ENCODE assay signal across 2 worm cellular contexts in the genomic region with DNA sequence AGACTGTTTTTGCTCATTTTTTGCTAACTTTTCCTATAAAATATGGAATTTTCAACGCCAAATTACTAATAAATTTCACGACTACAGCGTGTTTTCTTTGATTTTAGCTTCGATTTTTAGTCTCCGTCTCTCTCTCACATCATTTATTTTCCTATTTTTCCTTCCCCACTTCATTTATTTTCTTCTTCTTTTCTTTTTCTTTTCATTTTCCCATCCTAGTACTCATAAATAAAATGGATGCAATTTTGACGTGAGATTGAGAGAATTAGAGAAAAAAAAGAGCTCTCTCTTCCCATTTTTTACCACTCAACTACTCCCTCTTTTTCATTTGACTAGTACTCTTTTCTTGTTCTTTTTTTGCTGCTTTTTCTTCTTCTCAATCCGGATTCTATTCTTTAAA.
TF ChIP-seq lines count a peak whose summit lies in the region.

No protein-coding gene starts in this region.

TF ChIP-seq in whole organism, L1 larva, 84 proteins besides CTCF, POLR2A, EP300 and RAD21 (continued from another document):
- TF ChIP-seq Y116A8C.19 (tag; optimal IDR thresholded peaks at IDR 0.05; lab: Kevin White, UChicago; ENCODE audit: borderline replicate concordance), result no peak
- peak; percentile 80 for TF ChIP-seq lin-14 (GFP tag; optimal IDR thresholded peaks at IDR 0.05; lab: Kevin White, UChicago)
- peak; percentile 26 for TF ChIP-seq nhr-71 (tag; optimal IDR thresholded peaks at IDR 0.05; lab: Kevin White, UChicago)
- TF ChIP-seq isw-1 (GFP tag; IDR thresholded peaks at IDR 0.05; lab: Robert Waterston, UW), result no peak
- TF ChIP-seq swsn-7 (tag; optimal IDR thresholded peaks at IDR 0.05; lab: Kevin White, UChicago), result peak; percentile 9
- TF ChIP-seq egl-13 (tag; optimal IDR thresholded peaks at IDR 0.05; lab: Kevin White, UChicago), result no peak
- no peak for TF ChIP-seq nhr-237 (tag; optimal IDR thresholded peaks at IDR 0.05; lab: Kevin White, UChicago)
- TF ChIP-seq ztf-11 (tag; optimal IDR thresholded peaks at IDR 0.05; lab: Kevin White, UChicago), result no peak
- TF ChIP-seq nhr-90 (tag; optimal IDR thresholded peaks at IDR 0.05; lab: Kevin White, UChicago; ENCODE audit: poor library complexity), result no peak
- no peak for TF ChIP-seq aly-2 (tag; optimal IDR thresholded peaks at IDR 0.05; lab: Kevin White, UChicago)
- no peak for TF ChIP-seq ama-1 (optimal IDR thresholded peaks at IDR 0.05; lab: Kevin White, UChicago)
- no peak for TF ChIP-seq nhr-76 (tag; optimal IDR thresholded peaks at IDR 0.05; lab: Kevin White, UChicago)
- no peak for TF ChIP-seq ceh-90 (tag; optimal IDR thresholded peaks at IDR 0.05; lab: Kevin White, UChicago)
- TF ChIP-seq nhr-47 (tag; optimal IDR thresholded peaks at IDR 0.05; lab: Kevin White, UChicago), result no peak
- peak in 1 of 3 experiments; percentile 24 for TF ChIP-seq ceh-82 (tag; optimal IDR thresholded peaks at IDR 0.05; lab: Kevin White, UChicago)
- peak; percentile 24 to 31 for TF ChIP-seq efl-1 (optimal IDR thresholded peaks at IDR 0.05; lab: Kevin White, UChicago)
- TF ChIP-seq efl-1 (GFP tag; optimal IDR thresholded peaks at IDR 0.05 in 1 of 2; lab: Kevin White, UChicago), result no peak
- TF ChIP-seq lin-13 (GFP tag; optimal IDR thresholded peaks at IDR 0.05; lab: Kevin White, UChicago), result no peak
- no peak for TF ChIP-seq nhr-19 (GFP tag; conservative IDR thresholded peaks at IDR 0.05; lab: Robert Waterston, UW)
- TF ChIP-seq lin-39 (tag; optimal IDR thresholded peaks at IDR 0.05; lab: Kevin White, UChicago), result no peak
- TF ChIP-seq snu-23 (GFP tag; optimal IDR thresholded peaks at IDR 0.05; lab: Kevin White, UChicago), result peak; percentile 7
- TF ChIP-seq skn-1 (tag; optimal IDR thresholded peaks at IDR 0.05; lab: Kevin White, UChicago), result no peak
- TF ChIP-seq unc-130 (tag; optimal IDR thresholded peaks at IDR 0.05; lab: Kevin White, UChicago), result no peak
- TF ChIP-seq fos-1 (tag; optimal IDR thresholded peaks at IDR 0.05; lab: Kevin White, UChicago), result no peak
- TF ChIP-seq tbx-2 (tag; optimal IDR thresholded peaks at IDR 0.05; lab: Kevin White, UChicago), result peak; percentile 1
- no peak for TF ChIP-seq C34B4.2 (tag; optimal IDR thresholded peaks at IDR 0.05; lab: Kevin White, UChicago)
- TF ChIP-seq fkh-4 (tag; optimal IDR thresholded peaks at IDR 0.05; lab: Kevin White, UChicago; ENCODE audit: borderline replicate concordance), result no peak
- TF ChIP-seq nhr-85 (tag; lab: Kevin White, UChicago), result no peak
- no peak for TF ChIP-seq nhr-20 (tag; optimal IDR thresholded peaks at IDR 0.05; lab: Kevin White, UChicago)
- no peak for TF ChIP-seq ceh-63 (GFP tag; optimal IDR thresholded peaks at IDR 0.05; lab: Kevin White, UChicago)
- TF ChIP-seq dpl-1 (GFP tag; optimal IDR thresholded peaks at IDR 0.05; lab: Kevin White, UChicago), result no peak
- no peak for TF ChIP-seq lin-35 (GFP tag; optimal IDR thresholded peaks at IDR 0.05; lab: Kevin White, UChicago)
- no peak for TF ChIP-seq sup-37 (GFP tag; optimal IDR thresholded peaks at IDR 0.05; lab: Kevin White, UChicago)
- TF ChIP-seq fkh-10 (GFP tag; optimal IDR thresholded peaks at IDR 0.05; lab: Kevin White, UChicago), result peak; percentile 53

TF ChIP-seq in whole organism, L2 larva, 48 proteins besides CTCF, POLR2A, EP300 and RAD21 (continued from another document):
- TF ChIP-seq elt-3 (tag; optimal IDR thresholded peaks at IDR 0.05; lab: Kevin White, UChicago), result no peak
- no peak for TF ChIP-seq alr-1 (tag; optimal IDR thresholded peaks at IDR 0.05; lab: Kevin White, UChicago)
- peak in 1 of 2 experiments; percentile 63 for TF ChIP-seq lsy-2 (tag; optimal IDR thresholded peaks at IDR 0.05; lab: Kevin White, UChicago)
- TF ChIP-seq mab-5 (tag; optimal IDR thresholded peaks at IDR 0.05; lab: Kevin White, UChicago), result peak; percentile 57
- TF ChIP-seq C34F6.9 (tag; optimal IDR thresholded peaks at IDR 0.05; lab: Kevin White, UChicago), result peak; percentile 72
- TF ChIP-seq nhr-21 (tag; optimal IDR thresholded peaks at IDR 0.05; lab: Kevin White, UChicago), result no peak
- TF ChIP-seq ZK546.5 (tag; optimal IDR thresholded peaks at IDR 0.05; lab: Kevin White, UChicago), result no peak
- no peak for TF ChIP-seq mdl-1 (tag; optimal IDR thresholded peaks at IDR 0.05; lab: Kevin White, UChicago)
- TF ChIP-seq dmd-4 (tag; optimal IDR thresholded peaks at IDR 0.05; lab: Kevin White, UChicago), result no peak
- TF ChIP-seq unc-55 (GFP tag; optimal IDR thresholded peaks at IDR 0.05; lab: Kevin White, UChicago), result peak; percentile 93
- no peak for TF ChIP-seq ztf-1 (GFP tag; conservative IDR thresholded peaks at IDR 0.05; lab: Robert Waterston, UW)
- no peak for TF ChIP-seq ztf-4 (tag; optimal IDR thresholded peaks at IDR 0.05; lab: Kevin White, UChicago)
- TF ChIP-seq mbf-1 (tag; optimal IDR thresholded peaks at IDR 0.05; lab: Kevin White, UChicago), result no peak
- no peak for TF ChIP-seq skn-1 (tag; optimal IDR thresholded peaks at IDR 0.05; lab: Kevin White, UChicago)
- TF ChIP-seq Y55F3AM.14 (GFP tag; optimal IDR thresholded peaks at IDR 0.05; lab: Kevin White, UChicago), result no peak
- no peak for TF ChIP-seq zag-1 (tag; optimal IDR thresholded peaks at IDR 0.05; lab: Kevin White, UChicago)
- no peak for TF ChIP-seq nhr-11 (tag; optimal IDR thresholded peaks at IDR 0.05; lab: Kevin White, UChicago)
- no peak for TF ChIP-seq gmeb-1 (tag; optimal IDR thresholded peaks at IDR 0.05; lab: Kevin White, UChicago)
